Worm (Caenorhabditis elegans): ENCODE results near the gene mdt-8.

Gene mdt-8

DNA sequence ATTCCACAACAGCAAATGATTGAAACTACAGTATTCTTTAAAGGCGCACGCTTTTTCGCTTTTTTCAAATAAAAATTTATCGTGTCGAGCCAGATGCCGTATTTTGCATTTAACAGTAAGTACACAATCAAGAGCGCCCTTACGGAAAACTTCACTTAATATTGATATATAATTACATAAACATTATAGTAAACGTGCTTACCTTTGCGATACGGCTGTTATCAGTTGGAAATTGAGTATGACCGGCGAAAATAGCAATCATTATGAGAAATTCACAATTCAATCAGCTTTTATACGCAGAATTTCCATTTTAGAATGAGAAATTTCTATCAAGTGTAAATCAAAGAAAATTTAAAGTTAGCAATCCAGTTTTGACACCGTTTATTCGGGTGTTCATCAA is 33.4 kb downstream of the mdt-8 start, which contains the start of gene B0334.20:
Gene B0334.20 (minus strand): TSS at position 262 of the 400 bp plus-strand sequence.
- TF ChIP-seq hnd-1 (tag; optimal IDR thresholded peaks at IDR 0.05) (no peak), F13C5.2 (tag; optimal IDR thresholded peaks at IDR 0.05) (no peak), ceh-36 (tag; optimal IDR thresholded peaks at IDR 0.05) (no peak), ceh-13 (GFP tag; optimal IDR thresholded peaks at IDR 0.05) (no peak), tbx-37 (GFP tag; conservative IDR thresholded peaks at IDR 0.05) (no peak), scrt-1 (GFP tag; IDR thresholded peaks at IDR 0.05) (no peak), aly-1 (tag; optimal IDR thresholded peaks at IDR 0.05) (no peak), tra-4 (tag; optimal IDR thresholded peaks at IDR 0.05) (no peak), B0310.2 (tag; optimal IDR thresholded peaks at IDR 0.05) (no peak), hmg-4 (GFP tag; optimal IDR thresholded peaks at IDR 0.05) (no peak), pes-1 (GFP tag; IDR thresholded peaks at IDR 0.05) (no peak)

DNA sequence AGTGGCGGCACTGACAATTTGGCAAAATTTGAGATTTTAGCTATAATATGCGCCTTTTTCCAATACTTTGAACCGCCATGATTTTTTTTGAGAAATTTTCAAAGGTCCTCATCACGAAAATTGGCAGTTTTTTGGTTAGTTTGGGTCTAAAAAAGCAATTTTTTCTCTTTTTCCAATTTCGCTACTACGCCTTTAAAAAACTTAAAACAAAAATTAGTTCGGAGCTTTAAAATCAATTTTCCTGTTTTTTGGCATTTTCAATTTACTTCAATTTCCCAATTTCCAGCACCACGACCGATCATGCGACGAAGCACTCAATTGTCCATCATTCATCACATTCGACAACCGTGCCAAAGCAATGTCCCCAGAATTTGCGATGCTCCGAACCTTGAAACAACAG is 36.3 kb downstream of the mdt-8 start, which contains the start of gene B0334.5:
Gene B0334.5 (plus strand): TSS at position 301 of the 400 bp plus-strand sequence.
- TF ChIP-seq ets-7 (tag; optimal IDR thresholded peaks at IDR 0.05), result no peak
- no peak for TF ChIP-seq tbx-11 (GFP tag; IDR thresholded peaks at IDR 0.05)
- no peak for TF ChIP-seq ceh-36 (tag; optimal IDR thresholded peaks at IDR 0.05)
- TF ChIP-seq sea-1 (GFP tag; conservative IDR thresholded peaks at IDR 0.05), result no peak

DNA sequence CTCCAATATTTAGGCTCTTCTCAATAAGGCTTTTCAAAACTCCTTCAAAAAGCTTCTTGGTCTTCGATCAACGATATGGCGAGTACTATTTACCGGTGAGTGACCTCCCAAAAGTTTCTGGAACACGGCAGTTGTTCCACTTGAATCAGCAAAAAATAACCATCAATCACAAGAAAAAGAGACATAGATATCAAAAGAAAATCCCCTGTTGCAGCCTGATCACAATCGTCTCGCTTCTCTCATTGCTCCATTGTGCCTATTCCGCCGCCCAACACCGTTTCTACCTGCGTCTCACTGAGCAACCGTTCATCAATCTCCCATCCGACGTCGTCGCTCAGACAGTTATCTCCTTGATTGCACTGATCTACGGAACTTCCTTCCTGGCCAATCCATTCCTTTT is 36.8 kb downstream of the mdt-8 start, which contains the start of gene emc-5:
Gene emc-5 (plus strand): TSS at position 14 of the 400 bp plus-strand sequence.
- TF ChIP-seq pes-1 (GFP tag; IDR thresholded peaks at IDR 0.05), result no peak
- TF ChIP-seq F13C5.2 (tag; optimal IDR thresholded peaks at IDR 0.05), result no peak
- TF ChIP-seq hnd-1 (tag; optimal IDR thresholded peaks at IDR 0.05), result no peak

DNA sequence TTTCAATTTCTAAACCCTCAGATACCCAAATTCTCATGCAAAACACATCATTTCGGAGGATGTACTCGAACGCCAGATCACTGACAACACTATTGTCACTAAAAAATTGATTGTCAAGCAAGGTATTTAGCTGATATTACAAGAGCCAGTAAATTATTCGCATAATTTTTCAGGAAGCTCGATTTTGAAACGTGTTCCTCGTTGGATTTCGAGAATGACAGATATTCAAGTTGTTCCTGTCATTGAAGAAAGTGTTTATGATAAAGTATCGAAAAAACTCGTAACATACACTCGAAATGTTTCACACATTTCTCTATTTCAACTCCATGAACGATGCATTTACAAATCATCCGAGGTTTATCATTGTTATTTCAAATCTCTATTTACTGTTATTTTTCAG is 37.8 kb downstream of the mdt-8 start:
- TF ChIP-seq hnd-1 (tag; optimal IDR thresholded peaks at IDR 0.05) (no peak), hmg-4 (GFP tag; optimal IDR thresholded peaks at IDR 0.05) (no peak), ets-7 (tag; optimal IDR thresholded peaks at IDR 0.05) (no peak), F13C5.2 (tag; optimal IDR thresholded peaks at IDR 0.05) (no peak), pes-1 (GFP tag; IDR thresholded peaks at IDR 0.05) (no peak)

DNA sequence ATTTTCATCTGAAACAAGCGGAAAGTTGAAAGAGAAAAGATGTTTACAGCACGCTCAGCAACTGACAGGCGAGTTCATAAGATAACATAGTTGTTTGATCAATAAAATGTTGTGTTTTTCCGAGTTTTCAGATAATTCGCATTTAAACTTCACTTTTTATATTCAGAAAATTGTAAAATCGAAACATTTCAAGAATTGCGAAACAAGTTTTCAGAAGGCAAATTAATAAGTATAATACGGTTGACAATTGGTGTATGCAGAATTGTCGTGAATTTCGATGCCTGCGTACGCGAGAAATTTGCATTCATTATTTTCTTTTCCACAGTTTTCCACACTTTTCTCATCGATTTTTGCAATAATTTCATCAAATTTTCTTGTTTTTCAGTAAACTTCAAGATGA is 38.3 kb downstream of the mdt-8 start, which contains the start of the genes ooc-3 and B0334.4:
Gene ooc-3 (minus strand): TSS at position 15 of the 400 bp plus-strand sequence.
Gene B0334.4 (plus strand): TSS at position 386 of the 400 bp plus-strand sequence.
- TF ChIP-seq tra-4 (tag; optimal IDR thresholded peaks at IDR 0.05), result no peak
- TF ChIP-seq aly-1 (tag; optimal IDR thresholded peaks at IDR 0.05), result no peak
- no peak for TF ChIP-seq F13C5.2 (tag; optimal IDR thresholded peaks at IDR 0.05)

DNA sequence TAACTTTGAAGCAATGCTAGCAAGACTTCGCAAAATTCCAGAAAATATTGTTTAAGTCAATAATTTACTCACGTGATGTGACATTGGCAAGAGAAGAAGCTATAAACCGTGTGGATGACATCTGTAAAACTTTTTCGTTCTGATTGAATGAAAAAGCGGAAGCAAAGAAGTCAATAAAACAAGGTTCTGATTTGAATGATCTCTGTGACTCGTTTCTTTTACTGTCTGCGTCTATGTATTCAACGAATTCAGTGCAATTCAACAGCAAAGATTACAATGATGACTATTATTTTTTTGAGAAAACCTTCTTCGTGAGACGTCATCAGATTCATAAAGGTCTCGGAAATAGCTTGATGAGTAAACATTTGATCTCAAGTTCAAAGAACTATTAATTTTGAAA is 40.8 kb downstream of the mdt-8 start, which contains the start of gene hacl-1:
Gene hacl-1 (minus strand): TSS at position 121 of the 400 bp plus-strand sequence.
- TF ChIP-seq pes-1 (GFP tag; IDR thresholded peaks at IDR 0.05) (no peak), B0310.2 (tag; optimal IDR thresholded peaks at IDR 0.05) (no peak), ceh-36 (tag; optimal IDR thresholded peaks at IDR 0.05) (no peak), ets-7 (tag; optimal IDR thresholded peaks at IDR 0.05) (no peak), ceh-13 (GFP tag; optimal IDR thresholded peaks at IDR 0.05) (no peak), ama-1 (optimal IDR thresholded peaks at IDR 0.05) (no peak), sea-1 (GFP tag; conservative IDR thresholded peaks at IDR 0.05) (no peak), scrt-1 (GFP tag; IDR thresholded peaks at IDR 0.05) (no peak), hmg-4 (GFP tag; optimal IDR thresholded peaks at IDR 0.05) (no peak), F13C5.2 (tag; optimal IDR thresholded peaks at IDR 0.05) (no peak), tra-4 (tag; optimal IDR thresholded peaks at IDR 0.05) (no peak), tbx-11 (GFP tag; IDR thresholded peaks at IDR 0.05) (no peak), tbx-37 (GFP tag; conservative IDR thresholded peaks at IDR 0.05) (no peak), flt-1 (GFP tag; IDR thresholded peaks at IDR 0.05) (no peak), aly-1 (tag; optimal IDR thresholded peaks at IDR 0.05) (no peak), hmbx-1 (tag; optimal IDR thresholded peaks at IDR 0.05) (no peak), hnd-1 (tag; optimal IDR thresholded peaks at IDR 0.05) (no peak)

DNA sequence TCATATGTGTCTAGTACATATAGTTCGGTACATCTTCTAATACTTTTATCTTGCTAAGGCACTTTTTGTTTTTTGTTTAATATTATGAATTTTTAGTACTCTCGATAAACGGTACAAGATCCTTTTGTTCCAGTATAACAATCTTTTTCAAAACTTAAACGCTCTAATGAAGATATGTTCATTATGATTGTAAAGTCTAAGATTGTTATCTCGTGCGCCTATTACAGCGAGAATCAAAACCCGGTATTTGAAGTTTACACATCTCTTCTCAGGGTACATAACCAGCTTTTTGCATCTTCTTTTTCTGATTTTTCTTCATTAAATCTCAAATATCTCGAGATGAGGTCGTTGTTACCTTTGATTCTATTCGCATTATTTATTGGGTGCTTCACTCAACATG is 45.6 kb downstream of the mdt-8 start, which contains the start of gene B0334.13:
Gene B0334.13 (plus strand): TSS at position 301 of the 400 bp plus-strand sequence.
- no peak for TF ChIP-seq scrt-1 (GFP tag; IDR thresholded peaks at IDR 0.05)
- no peak for TF ChIP-seq tbx-37 (GFP tag; conservative IDR thresholded peaks at IDR 0.05)
- TF ChIP-seq hnd-1 (tag; optimal IDR thresholded peaks at IDR 0.05), result no peak
- TF ChIP-seq sea-1 (GFP tag; conservative IDR thresholded peaks at IDR 0.05), result no peak
- no peak for TF ChIP-seq hmg-4 (GFP tag; optimal IDR thresholded peaks at IDR 0.05)
- no peak for TF ChIP-seq tra-4 (tag; optimal IDR thresholded peaks at IDR 0.05)
- TF ChIP-seq flt-1 (GFP tag; IDR thresholded peaks at IDR 0.05), result no peak
- TF ChIP-seq tbx-11 (GFP tag; IDR thresholded peaks at IDR 0.05), result no peak
- no peak for TF ChIP-seq ets-7 (tag; optimal IDR thresholded peaks at IDR 0.05)
- no peak for TF ChIP-seq ceh-36 (tag; optimal IDR thresholded peaks at IDR 0.05)
- no peak for TF ChIP-seq aly-1 (tag; optimal IDR thresholded peaks at IDR 0.05)
- no peak for TF ChIP-seq ceh-13 (GFP tag; optimal IDR thresholded peaks at IDR 0.05)
- no peak for TF ChIP-seq B0310.2 (tag; optimal IDR thresholded peaks at IDR 0.05)
- TF ChIP-seq F13C5.2 (tag; optimal IDR thresholded peaks at IDR 0.05), result no peak
- no peak for TF ChIP-seq pes-1 (GFP tag; IDR thresholded peaks at IDR 0.05)
- TF ChIP-seq hmbx-1 (tag; optimal IDR thresholded peaks at IDR 0.05), result no peak
- no peak for TF ChIP-seq ama-1 (optimal IDR thresholded peaks at IDR 0.05)

DNA sequence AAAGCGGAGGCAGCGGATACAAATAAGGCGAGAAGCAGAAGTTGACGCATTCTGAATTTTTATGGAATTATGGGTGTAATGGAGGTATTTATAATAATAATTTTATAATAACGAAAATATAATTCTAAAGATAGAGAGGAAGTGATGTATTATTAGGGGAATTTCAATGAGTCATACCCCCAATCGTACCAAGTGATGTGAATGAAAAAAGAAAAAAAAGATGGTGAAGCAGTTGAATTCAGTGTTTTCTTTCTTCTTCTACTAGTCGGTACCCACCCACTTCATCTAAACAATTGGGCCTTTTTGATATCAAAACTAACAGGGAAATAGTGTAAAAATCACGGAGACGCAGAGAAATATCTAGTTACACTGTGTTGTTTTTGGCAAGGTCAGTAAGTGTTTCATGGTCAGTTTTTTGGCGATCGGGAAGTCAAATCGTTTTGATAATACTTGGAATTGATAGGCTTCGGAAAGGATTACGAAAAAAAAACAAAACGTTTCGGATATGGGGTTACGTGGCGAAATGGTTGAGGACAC is 46.9 kb downstream of the mdt-8 start, which contains the start of gene ttr-18:
Gene ttr-18 (minus strand): TSS at position 51 of the 537 bp plus-strand sequence.
- TF ChIP-seq ets-7 (tag; optimal IDR thresholded peaks at IDR 0.05), result no peak
- TF ChIP-seq aly-1 (tag; optimal IDR thresholded peaks at IDR 0.05), result no peak
- no peak for TF ChIP-seq tbx-11 (GFP tag; IDR thresholded peaks at IDR 0.05)
- no peak for TF ChIP-seq ama-1 (optimal IDR thresholded peaks at IDR 0.05)
- TF ChIP-seq ceh-13 (GFP tag; optimal IDR thresholded peaks at IDR 0.05), result no peak
- no peak for TF ChIP-seq scrt-1 (GFP tag; IDR thresholded peaks at IDR 0.05)
- TF ChIP-seq B0310.2 (tag; optimal IDR thresholded peaks at IDR 0.05), result no peak
- TF ChIP-seq ceh-36 (tag; optimal IDR thresholded peaks at IDR 0.05), result no peak
- TF ChIP-seq hmbx-1 (tag; optimal IDR thresholded peaks at IDR 0.05), result no peak
- TF ChIP-seq hnd-1 (tag; optimal IDR thresholded peaks at IDR 0.05), result no peak
- TF ChIP-seq flt-1 (GFP tag; IDR thresholded peaks at IDR 0.05), result no peak
- TF ChIP-seq hmg-4 (GFP tag; optimal IDR thresholded peaks at IDR 0.05), result no peak
- no peak for TF ChIP-seq tbx-37 (GFP tag; conservative IDR thresholded peaks at IDR 0.05)
- TF ChIP-seq sea-1 (GFP tag; conservative IDR thresholded peaks at IDR 0.05), result no peak
- no peak for TF ChIP-seq tra-4 (tag; optimal IDR thresholded peaks at IDR 0.05)
- no peak for TF ChIP-seq F13C5.2 (tag; optimal IDR thresholded peaks at IDR 0.05)
- no peak for TF ChIP-seq pes-1 (GFP tag; IDR thresholded peaks at IDR 0.05)

Data from whole organism, early embryonic.